Fruit fly (Drosophila melanogaster) whole organism, adult: ENCODE results near the gene ebo.

Experiments used
- CG12768 ChIP-seq: fragments of 200-800 bp; sonication (Bioruptor generic); optimal IDR thresholded peaks from 2 replicates; lab custom pipeline; 2017; ENCODE audit warnings: missing biosample characterization, missing genetic modification characterization, mild to moderate bottlenecking, moderate library complexity, missing genetic modification reagents
- CG14711 ChIP-seq: fragments of 200-800 bp; sonication (Bioruptor generic); optimal IDR thresholded peaks from 2 replicates; lab custom pipeline; 2018; ENCODE audit warnings: missing biosample characterization, mild to moderate bottlenecking, missing genetic modification characterization, moderate library complexity
- CG1620 ChIP-seq: fragments of 200-800 bp; sonication (Bioruptor generic); optimal IDR thresholded peaks from 2 replicates; lab custom pipeline; 2016; ENCODE audit warnings: missing biosample characterization, missing genetic modification characterization
- bab1 ChIP-seq: fragments of 200-800 bp; sonication (Bioruptor generic); optimal IDR thresholded peaks from 3 replicates; lab custom pipeline; 2019; ENCODE audit warnings: missing biosample characterization, mild to moderate bottlenecking, missing genetic modification characterization, moderate library complexity

dm6 chrX:524331-524730 lies 48.0 kb upstream of the ebo start:
- no peak for TF ChIP-seq CG1620 (GFP tag; lab: Kevin White, UChicago)
- no peak for TF ChIP-seq bab1
- no peak for TF ChIP-seq CG12768 (GFP tag; lab: Kevin White, UChicago)
- TF ChIP-seq CG14711, result no peak
